Worm (Caenorhabditis elegans) whole organism, L4 larva: ENCODE data around the gene ZC13.2.

Experiments used
- F26F4.8 ChIP-seq: fragments of 200-800 bp; sonication (Bioruptor generic); conservative IDR thresholded peaks from 2 replicates; pipeline ENCODE4 v1.3.6; 2022; ENCODE audit warnings: missing genetic modification characterization, missing compliant biosample characterization
- Y105C5A.15 ChIP-seq: fragments of 200-800 bp; sonication (Bioruptor generic); IDR thresholded peaks from 2 replicates; pipeline ENCODE4 v1.3.6; 2022; ENCODE audit warnings: missing genetic modification characterization, missing compliant biosample characterization
- ZK546.5 ChIP-seq, 2 experiments: sonication (generic microtip); optimal IDR thresholded peaks; 2 replicates each; lab custom pipeline; 2017; ENCODE audit warnings: missing biosample characterization in 2 of 2, missing genetic modification characterization in 2 of 2
- arid-1 ChIP-seq: fragments of 200-800 bp; sonication (Bioruptor generic); conservative IDR thresholded peaks from 2 replicates; pipeline ENCODE4 v1.3.6; 2022; ENCODE audit warnings: missing genetic modification reagents, missing genetic modification characterization, missing compliant biosample characterization
- attf-4 ChIP-seq: sonication (generic microtip); optimal IDR thresholded peaks from 3 replicates; lab custom pipeline; 2017; ENCODE audit warnings: missing biosample characterization, missing genetic modification characterization
- ceh-20 ChIP-seq: fragments of 200-800 bp; sonication (Bioruptor generic); IDR thresholded peaks from 2 replicates; pipeline ENCODE4 v1.3.6; 2022; ENCODE audit warnings: missing genetic modification reagents, missing genetic modification characterization, missing compliant biosample characterization
- ceh-32 ChIP-seq: sonication (generic microtip); optimal IDR thresholded peaks from 2 replicates; lab custom pipeline; 2016; ENCODE audit warnings: mild to moderate bottlenecking, missing genetic modification characterization, missing compliant biosample characterization; ENCODE audit not compliant: poor library complexity
- ceh-44 ChIP-seq: fragments of 200-800 bp; sonication (Bioruptor generic); IDR thresholded peaks from 2 replicates; pipeline ENCODE4 v1.3.6; 2022; ENCODE audit warnings: missing genetic modification reagents, missing genetic modification characterization, missing compliant biosample characterization
- ceh-82 ChIP-seq: sonication (generic microtip); optimal IDR thresholded peaks from 2 replicates; lab custom pipeline; 2017; ENCODE audit warnings: missing biosample characterization, missing genetic modification characterization
- daf-19 ChIP-seq: fragments of 200-800 bp; sonication (Bioruptor generic); conservative IDR thresholded peaks from 2 replicates; pipeline ENCODE4 v1.3.6; 2022; ENCODE audit warnings: missing genetic modification characterization, missing compliant biosample characterization
- dpl-1 ChIP-seq: fragments of 150-350 bp; optimal IDR thresholded peaks from 2 replicates; lab custom pipeline; 2014; ENCODE audit warnings: missing biosample characterization, missing genetic modification reagents, missing genetic modification characterization
- dve-1 ChIP-seq: sonication (generic microtip); optimal IDR thresholded peaks from 2 replicates; lab custom pipeline; 2017; ENCODE audit warnings: antibody characterized with exemption, mild to moderate bottlenecking, missing genetic modification characterization, missing compliant biosample characterization; ENCODE audit not compliant: insufficient read depth
- egl-43 ChIP-seq: fragments of 200-800 bp; sonication (Bioruptor generic); IDR thresholded peaks from 2 replicates; pipeline ENCODE4 v1.3.6; 2022; ENCODE audit warnings: missing genetic modification reagents, missing genetic modification characterization, missing compliant biosample characterization
- fos-1 ChIP-seq: fragments of 150-350 bp; optimal IDR thresholded peaks from 2 replicates; lab custom pipeline; 2014; ENCODE audit warnings: missing biosample characterization, missing genetic modification characterization
- hif-1 ChIP-seq, 2 experiments: sonication (generic microtip); optimal IDR thresholded peaks; 2 replicates each; lab custom pipeline; 2016 to 2017; ENCODE audit warnings: missing compliant biosample characterization in 2 of 2, missing genetic modification characterization in 2 of 2, missing genetic modification reagents in 2 of 2, missing genotype in 2 of 2, mild to moderate bottlenecking in 1 of 2
- hlh-30 ChIP-seq: sonication (generic microtip); optimal IDR thresholded peaks from 2 replicates; lab custom pipeline; 2017; ENCODE audit warnings: antibody characterized with exemption, mild to moderate bottlenecking, missing genetic modification characterization, missing compliant biosample characterization; ENCODE audit not compliant: insufficient read depth
- lin-15B ChIP-seq: fragments of 150-350 bp; sonication (generic microtip); optimal IDR thresholded peaks from 3 replicates; lab custom pipeline; 2014; ENCODE audit warnings: missing biosample characterization, missing genetic modification characterization
- lin-29 ChIP-seq: fragments of 200-800 bp; sonication (Bioruptor generic); IDR thresholded peaks from 2 replicates; pipeline ENCODE4 v1.3.6; 2022; ENCODE audit warnings: missing genetic modification reagents, missing genetic modification characterization, missing compliant biosample characterization
- lin-38 ChIP-seq: fragments of 200-800 bp; sonication (Bioruptor generic); IDR thresholded peaks from 2 replicates; pipeline ENCODE4 v1.3.6; 2022; ENCODE audit warnings: missing genetic modification reagents, missing genetic modification characterization, missing compliant biosample characterization
- mep-1 ChIP-seq: fragments of 150-350 bp; sonication (generic microtip); optimal IDR thresholded peaks from 3 replicates; lab custom pipeline; 2014; ENCODE audit warnings: missing biosample characterization, missing genetic modification characterization
- nhr-102 ChIP-seq: sonication (generic microtip); optimal IDR thresholded peaks from 2 replicates; lab custom pipeline; 2016; ENCODE audit warnings: mild to moderate bottlenecking, missing genetic modification characterization, moderate library complexity, missing compliant biosample characterization
- nhr-237 ChIP-seq: sonication (generic microtip); optimal IDR thresholded peaks from 2 replicates; lab custom pipeline; 2017; ENCODE audit warnings: missing biosample characterization, missing genetic modification characterization
- nhr-41 ChIP-seq: fragments of 200-800 bp; sonication (Bioruptor generic); IDR thresholded peaks from 2 replicates; pipeline ENCODE4 v1.3.6; 2022; ENCODE audit warnings: missing genetic modification reagents, missing genetic modification characterization, missing compliant biosample characterization
- nhr-48 ChIP-seq: sonication (generic microtip); optimal IDR thresholded peaks from 2 replicates; lab custom pipeline; 2016; ENCODE audit warnings: mild to moderate bottlenecking, missing genetic modification characterization, missing compliant biosample characterization
- php-3 ChIP-seq: fragments of 200-800 bp; sonication (Bioruptor generic); IDR thresholded peaks from 2 replicates; pipeline ENCODE4 v1.3.6; 2022; ENCODE audit warnings: missing genetic modification reagents, missing genetic modification characterization, missing compliant biosample characterization
- rbr-2 ChIP-seq: sonication (generic microtip); optimal IDR thresholded peaks from 2 replicates; lab custom pipeline; 2016; ENCODE audit warnings: missing genotype, missing genetic modification characterization, missing compliant biosample characterization
- sdz-12 ChIP-seq: fragments of 200-800 bp; sonication (Bioruptor generic); optimal IDR thresholded peaks from 2 replicates; lab custom pipeline; 2018; ENCODE audit warnings: mild to moderate bottlenecking, missing genetic modification characterization, missing compliant biosample characterization
- set-16 ChIP-seq: fragments of 200-800 bp; sonication (Bioruptor generic); IDR thresholded peaks from 2 replicates; pipeline ENCODE4 v1.3.6; 2022; ENCODE audit warnings: missing genetic modification reagents, missing genetic modification characterization, missing compliant biosample characterization
- spr-1 ChIP-seq: sonication (generic microtip); optimal IDR thresholded peaks from 2 replicates; lab custom pipeline; 2016; ENCODE audit warnings: mild to moderate bottlenecking, missing genetic modification characterization, missing compliant biosample characterization
- unc-39 ChIP-seq: sonication (generic microtip); optimal IDR thresholded peaks from 2 replicates; lab custom pipeline; 2017; ENCODE audit warnings: missing biosample characterization, missing genetic modification characterization
- unc-62 ChIP-seq, 3 experiments: fragments of 150-350 bp in 1 of 3; sonication (generic microtip); optimal IDR thresholded peaks in 2 of 3; peaks in 1 of 3; 1 replicate in 1 of 3; 2 replicates in 2 of 3; lab custom pipeline; 2014 to 2017; ENCODE audit warnings: missing biosample characterization in 3 of 3, missing genetic modification characterization in 3 of 3, missing genetic modification reagents in 3 of 3, missing genotype in 1 of 3
- zip-11 ChIP-seq: fragments of 200-800 bp; sonication (Bioruptor generic); IDR thresholded peaks from 2 replicates; pipeline ENCODE4 v1.3.6; 2022; ENCODE audit warnings: missing genetic modification characterization, missing compliant biosample characterization
- ztf-7 ChIP-seq: fragments of 150-350 bp; optimal IDR thresholded peaks from 2 replicates; lab custom pipeline; 2014; ENCODE audit warnings: missing biosample characterization, missing genetic modification characterization

The ZC13.2 gene

DNA sequence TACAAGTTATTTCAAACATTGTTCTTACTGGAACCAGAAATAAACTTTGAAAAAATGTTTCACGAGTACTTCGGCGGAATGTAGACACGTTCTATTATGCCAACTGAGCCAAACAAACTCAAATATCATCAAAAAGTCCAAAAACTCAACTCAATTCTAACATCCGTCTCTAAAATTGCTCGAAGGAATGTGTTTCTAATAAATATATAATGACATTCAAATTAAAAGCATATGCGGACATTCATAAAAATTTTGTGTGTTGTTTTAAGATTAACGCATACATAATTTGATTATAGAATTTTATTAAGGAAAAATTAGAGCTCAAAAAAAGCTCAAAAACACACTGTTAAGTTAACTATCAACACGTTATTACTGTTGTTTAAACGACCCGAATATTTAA lies 35.0 kb upstream of the ZC13.2 start:
- TF ChIP-seq ceh-44 (GFP tag; lab: Robert Waterston, UW) (no peak), spr-1 (tag; lab: Kevin White, UChicago) (no peak), dve-1 (no peak), daf-19 (GFP tag; lab: Robert Waterston, UW) (no peak), nhr-237 (tag; lab: Kevin White, UChicago) (no peak), lin-29 (GFP tag; lab: Robert Waterston, UW) (no peak), set-16 (no peak), ZK546.5 (tag; optimal IDR thresholded peaks at IDR 0.05; lab: Kevin White, UChicago) (no peak), lin-15B (tag; lab: Kevin White, UChicago) (no peak), nhr-48 (tag; lab: Kevin White, UChicago) (no peak), mep-1 (tag; lab: Kevin White, UChicago) (no peak), ceh-32 (no peak), Y105C5A.15 (no peak)
- TF ChIP-seq, all 104 proteins: peak for 0

DNA sequence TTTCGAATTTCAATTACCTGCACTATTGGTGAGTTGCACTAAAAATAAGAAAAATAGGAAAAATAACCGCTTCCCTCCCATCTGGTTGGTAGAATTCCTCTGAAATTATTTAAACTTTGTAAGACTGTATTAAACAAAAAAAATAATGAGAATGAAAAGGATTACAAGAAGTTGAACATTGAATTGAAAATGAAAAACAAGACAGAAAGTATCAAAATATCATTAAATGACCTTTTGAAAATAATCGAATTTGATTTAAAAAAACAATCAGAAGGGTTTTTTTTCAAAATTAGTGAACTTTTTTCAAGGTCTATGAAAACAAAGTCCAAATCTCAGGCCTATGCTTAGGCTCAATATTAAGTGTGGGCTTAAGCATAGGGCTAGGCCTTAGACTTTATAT lies 29.0 kb upstream of the ZC13.2 start, which contains the start of gene igcm-1:
Gene igcm-1, minus strand, starts transcription at position 101 of the 400 bp plus-strand sequence.
- TF ChIP-seq ceh-44 (GFP tag; lab: Robert Waterston, UW) = no peak
- no peak for TF ChIP-seq php-3

DNA sequence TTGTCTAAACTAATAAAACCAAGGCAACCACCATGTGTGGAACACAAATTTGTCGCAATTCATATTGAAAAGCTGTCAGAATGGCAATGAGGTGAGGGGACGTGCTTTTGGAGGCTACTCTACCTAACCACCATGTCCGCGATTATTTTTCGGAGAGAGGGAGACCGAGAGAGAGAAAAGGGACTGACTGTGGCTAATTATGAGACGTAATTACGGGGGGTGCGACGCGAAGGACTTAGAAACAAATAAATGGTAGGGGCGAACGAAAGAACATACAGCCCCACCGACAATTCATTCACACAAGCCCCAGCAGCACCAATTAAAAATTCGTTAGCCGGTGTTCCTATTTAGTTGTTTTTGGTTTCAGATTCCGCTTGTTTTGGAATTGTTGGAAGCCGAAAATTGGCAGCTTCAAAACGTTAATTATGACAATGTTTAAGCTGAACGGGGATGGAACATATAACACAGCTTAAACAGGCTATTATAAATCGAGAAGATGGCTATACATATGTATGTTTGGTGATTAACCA lies 27.7 kb upstream of the ZC13.2 start:
- peak in 1 of 2 experiments; percentile 82 for TF ChIP-seq unc-62 (GFP tag; optimal IDR thresholded peaks at IDR 0.05 in 1 of 2; lab: Kevin White, UChicago)
- TF ChIP-seq unc-62 (tag; optimal IDR thresholded peaks at IDR 0.05; lab: Kevin White, UChicago) = no peak
- TF ChIP-seq ceh-82 = no peak
- TF ChIP-seq, all 104 proteins: peak for 1

DNA sequence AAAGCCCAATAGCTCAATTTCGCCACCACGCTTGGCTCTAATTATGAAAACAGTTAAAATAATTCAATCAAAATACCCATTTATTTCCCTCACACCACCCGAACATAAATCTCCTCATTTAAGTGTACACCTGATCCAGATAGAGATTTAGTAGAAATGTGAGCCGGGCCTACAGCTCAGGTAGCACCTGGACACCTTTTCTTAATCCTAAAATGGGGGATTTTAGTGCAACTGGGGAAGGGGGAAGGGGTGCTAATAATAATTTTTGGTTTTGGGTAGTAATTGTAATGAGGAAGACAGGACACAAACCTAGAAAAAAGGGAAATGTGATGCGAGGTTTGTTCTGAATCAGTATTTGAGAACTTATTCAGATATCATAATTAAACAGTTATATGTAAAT lies 26.9 kb upstream of the ZC13.2 start:
- TF ChIP-seq ztf-7 (tag; lab: Kevin White, UChicago) (no peak), fos-1 (tag; lab: Kevin White, UChicago) (no peak), unc-62 (GFP tag; optimal IDR thresholded peaks at IDR 0.05 in 1 of 2; lab: Kevin White, UChicago) (peak in 1 of 2 experiments; percentile 93), unc-62 (tag; optimal IDR thresholded peaks at IDR 0.05; lab: Kevin White, UChicago) (no peak), egl-43 (GFP tag; lab: Robert Waterston, UW) (no peak), hif-1 (tag; optimal IDR thresholded peaks at IDR 0.05; lab: Kevin White, UChicago) (no peak), attf-4 (tag; lab: Kevin White, UChicago) (no peak), ceh-20 (GFP tag; lab: Robert Waterston, UW) (no peak), lin-38 (no peak)

DNA sequence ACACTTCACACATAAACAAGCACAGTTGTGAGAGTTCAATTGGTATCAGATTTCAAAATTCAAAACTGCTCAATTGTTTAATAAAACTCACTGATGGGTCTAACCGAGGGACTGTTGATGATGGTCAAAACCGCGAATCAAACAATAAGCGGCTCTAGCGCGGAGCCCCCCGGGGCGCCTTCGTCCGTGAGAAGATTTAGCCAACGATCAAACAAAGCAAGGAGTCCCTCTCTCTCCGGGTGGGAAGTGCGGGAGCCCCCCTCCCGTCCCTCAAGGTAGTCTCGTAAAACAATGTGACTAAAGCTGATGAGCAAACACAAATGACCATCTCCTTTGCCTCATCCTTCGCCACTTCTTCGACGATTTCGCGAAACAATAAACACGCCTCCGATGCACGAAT lies 22.8 kb upstream of the ZC13.2 start:
- TF ChIP-seq daf-19 (GFP tag; lab: Robert Waterston, UW) (no peak), nhr-102 (no peak), unc-62 (GFP tag; optimal IDR thresholded peaks at IDR 0.05 in 1 of 2; lab: Kevin White, UChicago) (peak in 1 of 2 experiments; percentile 81), unc-62 (tag; optimal IDR thresholded peaks at IDR 0.05; lab: Kevin White, UChicago) (no peak), set-16 (peak; percentile 58), zip-11 (no peak)
- TF ChIP-seq, all 104 proteins: peak for 2

DNA sequence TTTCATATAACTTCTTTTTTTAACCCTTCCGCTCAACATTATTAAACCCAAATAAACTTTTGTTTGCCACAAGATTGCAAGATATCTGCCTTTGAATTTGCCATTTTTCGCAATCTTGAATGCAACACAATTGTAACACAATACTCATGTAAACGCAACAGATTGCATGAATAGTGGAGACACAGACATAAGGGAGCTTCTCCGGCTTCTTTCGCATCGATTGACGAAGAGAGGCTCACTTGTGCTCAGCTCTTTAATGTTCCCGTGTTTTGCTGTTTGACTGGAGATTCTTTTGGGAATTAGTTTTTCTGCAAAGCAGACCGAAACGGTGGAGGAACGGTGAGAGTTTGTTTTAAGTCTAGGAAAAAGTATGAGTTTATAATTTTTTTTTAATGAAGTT lies 21.1 kb upstream of the ZC13.2 start, which contains the start of gene F56F10.2:
Gene F56F10.2, plus strand, starts transcription at position 215 of the 400 bp plus-strand sequence.
- no peak for TF ChIP-seq F26F4.8
- no peak for TF ChIP-seq sdz-12
- peak; percentile 28 for TF ChIP-seq hlh-30
- TF ChIP-seq nhr-102 = no peak
- TF ChIP-seq arid-1 (GFP tag; lab: Robert Waterston, UW) = no peak
- no peak for TF ChIP-seq unc-62 (GFP tag; optimal IDR thresholded peaks at IDR 0.05 in 1 of 2; lab: Kevin White, UChicago)
- no peak for TF ChIP-seq unc-62 (tag; optimal IDR thresholded peaks at IDR 0.05; lab: Kevin White, UChicago)
- no peak for TF ChIP-seq nhr-41
- peak; percentile 24 for TF ChIP-seq rbr-2
- no peak for TF ChIP-seq daf-19 (GFP tag; lab: Robert Waterston, UW)
- TF ChIP-seq dpl-1 (GFP tag; lab: Kevin White, UChicago) = no peak
- TF ChIP-seq mep-1 (tag; lab: Kevin White, UChicago) = peak; percentile 23
- no peak for TF ChIP-seq unc-39
- TF ChIP-seq, all 104 proteins: peak for 3
